Fruit fly (Drosophila melanogaster): ENCODE data around the gene Lipt2.

Lipt2 gene

DNA sequence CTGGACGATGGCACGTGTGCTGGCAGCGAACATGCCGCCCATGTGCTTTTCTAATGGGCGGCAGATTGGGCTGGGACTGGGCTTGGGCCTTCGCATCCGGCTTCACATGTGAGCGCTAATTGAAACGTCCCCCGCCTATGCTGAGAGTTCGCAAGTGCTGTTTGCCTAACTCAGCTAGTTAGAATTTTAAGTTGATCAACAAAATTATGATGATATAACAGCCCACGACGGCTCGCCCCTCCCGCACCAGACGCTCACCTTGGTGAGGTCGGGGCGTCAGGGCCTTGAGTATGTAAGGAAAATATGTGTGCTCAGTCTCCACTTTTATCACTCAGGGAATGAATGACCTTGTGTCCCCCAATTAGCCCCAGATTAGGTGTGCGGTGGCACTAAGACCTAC, 29.8 kb upstream of the Lipt2 start:
- TF ChIP-seq CG12605 (GFP tag; IDR thresholded peaks at IDR 0.05) (no peak), Snoo (tag; optimal IDR thresholded peaks at IDR 0.05) (no peak)

DNA sequence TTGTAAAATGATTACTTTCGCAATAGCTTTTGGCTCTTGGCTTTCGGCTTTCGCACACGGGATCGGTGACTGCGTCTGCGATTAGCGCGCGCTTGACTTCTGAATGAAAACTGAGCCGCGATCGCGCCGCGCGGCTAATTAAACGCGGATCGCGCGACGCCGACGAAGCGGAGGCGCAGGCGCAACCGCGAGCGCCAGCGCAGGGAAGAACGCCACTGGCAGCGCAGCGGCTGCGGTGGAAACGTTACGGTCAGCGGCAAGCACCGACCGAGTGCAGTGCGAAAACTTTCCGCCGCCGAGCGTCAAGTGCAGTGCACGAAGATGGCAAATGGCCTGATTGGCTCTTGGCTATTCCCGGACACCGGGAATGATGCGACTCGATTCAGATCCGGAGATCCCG, 25.7 kb upstream of the Lipt2 start, which contains the start of gene CG31522:
Gene CG31522 (minus strand): TSS at position 101 of the 400 bp plus-strand sequence.
- TF ChIP-seq gl (tag; optimal IDR thresholded peaks at IDR 0.05) (no peak), CG9948 (tag; optimal IDR thresholded peaks at IDR 0.05) (no peak), CG13204 (GFP tag; optimal IDR thresholded peaks at IDR 0.05) (peak; percentile 79)

DNA sequence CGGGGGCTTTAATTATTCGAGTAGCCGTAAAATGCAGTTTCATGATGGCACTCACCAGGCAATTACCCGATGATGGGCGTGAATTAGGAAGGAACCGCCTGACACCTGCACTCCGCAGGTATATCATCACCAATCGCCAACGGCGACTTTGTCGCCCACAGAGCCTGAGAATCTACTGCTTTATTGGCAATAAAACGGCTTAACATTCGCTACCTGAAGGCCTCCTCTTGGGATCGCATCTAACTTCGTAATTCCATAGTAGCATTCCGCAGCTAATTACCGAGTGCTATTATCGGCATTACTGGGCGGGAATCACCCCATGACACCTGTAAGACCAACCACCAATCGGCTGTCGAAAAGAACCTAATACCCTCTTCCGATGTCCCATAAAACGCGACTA, 21.1 kb upstream of the Lipt2 start:
- TF ChIP-seq CG12605 (GFP tag; IDR thresholded peaks at IDR 0.05) = no peak
- no peak for TF ChIP-seq D1 (tag; optimal IDR thresholded peaks at IDR 0.05)
- TF ChIP-seq CG4496 (GFP tag; IDR thresholded peaks at IDR 0.05) = no peak
- no peak for TF ChIP-seq Ets98B (GFP tag; IDR thresholded peaks at IDR 0.05)
- TF ChIP-seq CG8301 (tag; optimal IDR thresholded peaks at IDR 0.05) = no peak
- TF ChIP-seq CG9948 (tag; optimal IDR thresholded peaks at IDR 0.05) = no peak
- no peak for TF ChIP-seq CG34367 (tag; optimal IDR thresholded peaks at IDR 0.05)
- TF ChIP-seq gl (tag; optimal IDR thresholded peaks at IDR 0.05) = no peak
- TF ChIP-seq CG10348 (GFP tag; IDR thresholded peaks at IDR 0.05) = no peak

DNA sequence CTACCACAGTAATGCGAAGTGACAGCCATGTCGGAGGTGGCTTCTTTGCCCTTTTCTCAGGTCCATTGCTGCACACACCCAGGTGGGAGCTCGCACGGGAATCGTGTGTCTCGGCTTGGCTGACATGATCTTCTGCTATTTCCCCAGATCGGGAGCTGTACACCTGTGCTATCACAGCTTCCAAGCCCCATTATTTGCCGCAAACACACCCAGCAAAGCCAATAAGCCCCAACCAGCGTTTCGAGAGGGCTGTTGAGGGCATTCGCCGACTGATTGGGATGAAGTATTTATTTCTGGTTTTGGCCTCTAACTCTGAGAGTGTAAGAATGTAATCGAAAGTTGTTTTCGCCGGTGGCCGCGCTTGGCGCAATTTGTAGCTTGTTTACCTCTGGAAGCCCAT, 20.5 kb upstream of the Lipt2 start:
- no peak for TF ChIP-seq CG34367 (tag; optimal IDR thresholded peaks at IDR 0.05)
- no peak for TF ChIP-seq CG8301 (tag; optimal IDR thresholded peaks at IDR 0.05)
- TF ChIP-seq CG15710 (tag; optimal IDR thresholded peaks at IDR 0.05) = no peak

DNA sequence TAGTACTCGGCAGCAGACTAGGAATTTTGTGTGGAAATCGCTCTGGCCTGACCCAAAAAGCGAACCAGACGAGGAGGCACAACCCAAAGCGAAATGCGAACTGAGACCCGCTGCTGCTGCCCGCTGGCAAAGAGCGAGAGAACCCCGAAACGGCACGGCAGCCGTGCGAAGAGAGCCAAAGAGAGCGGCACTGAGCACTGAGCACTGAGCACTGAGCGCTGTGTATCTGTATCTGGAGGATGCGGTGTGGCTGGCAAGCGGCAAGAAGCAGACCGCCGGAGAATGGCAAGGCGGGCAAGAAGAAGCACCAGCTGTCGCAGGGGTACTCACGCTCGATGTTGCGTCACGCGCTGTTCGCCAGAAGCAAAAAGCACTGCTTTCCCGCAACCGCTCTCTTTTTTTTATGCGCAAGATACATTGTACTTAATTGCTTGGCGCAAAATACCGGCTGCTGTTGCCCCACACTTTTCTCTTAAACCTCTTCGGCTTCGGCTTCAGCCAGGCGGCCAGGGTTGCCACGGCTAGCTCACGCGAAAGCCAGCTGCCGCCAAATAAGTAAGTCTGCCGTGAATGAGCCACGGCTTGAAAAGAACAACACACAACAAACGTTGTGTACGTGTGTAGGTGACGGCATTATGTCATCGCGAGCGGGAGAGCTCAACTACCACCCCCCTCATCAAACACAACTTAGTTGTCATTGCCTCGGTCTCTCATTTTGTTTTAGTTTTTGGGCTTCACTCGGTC, 16.3 kb upstream of the Lipt2 start:
- peak; percentile 75 for TF ChIP-seq Ets98B (GFP tag; IDR thresholded peaks at IDR 0.05)
- TF ChIP-seq Pif1B (GFP tag; optimal IDR thresholded peaks at IDR 0.05) = peak; percentile 32
- TF ChIP-seq CG8159 (tag; optimal IDR thresholded peaks at IDR 0.05) = peak; percentile 25
- TF ChIP-seq CG8301 (tag; optimal IDR thresholded peaks at IDR 0.05) = no peak
- TF ChIP-seq CG14655 (GFP tag; optimal IDR thresholded peaks at IDR 0.05) = peak; percentile 13
- TF ChIP-seq CG4496 (GFP tag; IDR thresholded peaks at IDR 0.05) = peak; percentile 93
- peak; percentile 2 for TF ChIP-seq gl (tag; optimal IDR thresholded peaks at IDR 0.05)
- TF ChIP-seq CG13204 (GFP tag; optimal IDR thresholded peaks at IDR 0.05) = peak; percentile 93
- peak; percentile 68; the same call in 1 of the 3 replicates for TF ChIP-seq fd96Ca (GFP tag; IDR thresholded peaks at IDR 0.05)
- TF ChIP-seq CG9948 (tag; optimal IDR thresholded peaks at IDR 0.05) = no peak
- no peak for TF ChIP-seq Snoo (tag; optimal IDR thresholded peaks at IDR 0.05)
- TF ChIP-seq CG17806 (tag; optimal IDR thresholded peaks at IDR 0.05) = no peak
- peak; percentile 51 for TF ChIP-seq CG32121 (GFP tag; IDR thresholded peaks at IDR 0.05)
- TF ChIP-seq rn (GFP tag; IDR thresholded peaks at IDR 0.05) = no peak
- peak; percentile 19 for TF ChIP-seq Pif1A (GFP tag; optimal IDR thresholded peaks at IDR 0.05)
- TF ChIP-seq CG10348 (GFP tag; IDR thresholded peaks at IDR 0.05) = no peak
- peak; percentile 74 for TF ChIP-seq CG12605 (GFP tag; IDR thresholded peaks at IDR 0.05)
- TF ChIP-seq CG34367 (tag; optimal IDR thresholded peaks at IDR 0.05) = no peak
- peak; percentile 16 for TF ChIP-seq EcR (GFP tag; optimal IDR thresholded peaks at IDR 0.05)
- no peak for TF ChIP-seq D1 (tag; optimal IDR thresholded peaks at IDR 0.05)
- no peak for TF ChIP-seq CG15710 (tag; optimal IDR thresholded peaks at IDR 0.05)

DNA sequence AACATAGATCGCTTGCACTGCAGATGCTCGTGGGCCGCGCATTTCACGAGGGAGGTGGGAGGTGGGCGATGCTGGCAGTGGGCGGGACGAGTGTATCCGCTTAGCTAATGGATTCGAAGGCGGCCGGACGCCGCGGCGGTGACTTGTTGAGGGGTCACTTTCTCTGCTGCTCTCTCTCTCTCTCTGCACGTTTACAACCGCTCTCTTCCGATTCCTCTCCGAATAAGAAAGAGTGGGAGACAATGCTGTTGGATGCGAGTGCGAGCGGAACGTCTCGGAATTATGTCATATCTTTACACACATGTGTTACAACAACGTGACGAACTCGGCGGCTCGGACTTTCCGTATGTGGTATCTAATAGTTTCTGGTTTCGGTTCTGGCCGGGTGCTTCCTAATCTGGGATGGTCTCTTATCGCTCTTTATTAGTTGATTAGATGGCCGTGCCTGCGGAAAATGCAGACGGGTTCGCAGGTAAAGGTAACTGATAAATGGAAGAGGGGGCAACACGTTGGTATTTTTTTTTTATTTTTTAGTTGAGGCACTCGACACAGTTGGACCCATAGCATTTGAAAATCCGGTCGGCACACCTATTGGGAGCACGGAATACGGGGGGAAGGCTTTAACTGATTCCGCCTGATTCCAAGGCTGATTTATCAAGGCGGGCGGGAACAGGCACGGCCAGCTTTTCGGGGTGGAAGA, 15.4 kb upstream of the Lipt2 start:
- TF ChIP-seq EcR (GFP tag; optimal IDR thresholded peaks at IDR 0.05) (peak; percentile 2), CG13204 (GFP tag; optimal IDR thresholded peaks at IDR 0.05) (peak; percentile 86), CG10348 (GFP tag; IDR thresholded peaks at IDR 0.05) (no peak), fd96Ca (GFP tag; IDR thresholded peaks at IDR 0.05) (peak; percentile 58; the same call in 2 of the 3 replicates), CG12605 (GFP tag; IDR thresholded peaks at IDR 0.05) (peak; percentile 57), CG4496 (GFP tag; IDR thresholded peaks at IDR 0.05) (peak; percentile 71), CG34367 (tag; optimal IDR thresholded peaks at IDR 0.05) (no peak), CG32121 (GFP tag; IDR thresholded peaks at IDR 0.05) (0 out of 2 replicates have a peak, but pooled peaks have one; percentile 14), Ets98B (GFP tag; IDR thresholded peaks at IDR 0.05) (peak; percentile 56)

DNA sequence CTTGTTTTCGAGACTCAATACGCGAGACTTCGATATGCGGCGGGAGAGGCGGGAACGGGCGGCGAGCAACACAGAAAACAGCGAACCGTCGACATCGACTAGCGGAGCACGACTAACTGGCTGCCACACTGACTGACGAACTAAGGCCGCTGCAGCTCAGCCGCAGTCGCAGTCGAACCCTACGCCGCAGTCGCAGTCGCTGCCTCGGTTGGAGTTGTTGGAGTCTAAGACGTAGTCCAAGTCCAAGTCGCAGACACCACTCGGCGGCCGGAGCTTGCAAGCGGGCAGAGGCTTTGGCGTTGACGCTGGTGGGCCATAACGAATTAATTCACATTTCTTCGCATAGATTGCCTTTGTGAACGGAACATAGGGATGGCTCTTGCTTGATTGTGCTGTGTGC, 13.6 kb upstream of the Lipt2 start:
- TF ChIP-seq CG8301 (tag; optimal IDR thresholded peaks at IDR 0.05) (no peak), CG32121 (GFP tag; IDR thresholded peaks at IDR 0.05) (peak; percentile 41; the same call in 1 of the 2 replicates), CG13204 (GFP tag; optimal IDR thresholded peaks at IDR 0.05) (peak; percentile 53), CG17806 (tag; optimal IDR thresholded peaks at IDR 0.05) (no peak), CG4496 (GFP tag; IDR thresholded peaks at IDR 0.05) (peak; percentile 34; the same call in 1 of the 3 replicates)
